Fruit fly (Drosophila melanogaster): ENCODE data around the gene Ziz.

The Ziz gene

DNA sequence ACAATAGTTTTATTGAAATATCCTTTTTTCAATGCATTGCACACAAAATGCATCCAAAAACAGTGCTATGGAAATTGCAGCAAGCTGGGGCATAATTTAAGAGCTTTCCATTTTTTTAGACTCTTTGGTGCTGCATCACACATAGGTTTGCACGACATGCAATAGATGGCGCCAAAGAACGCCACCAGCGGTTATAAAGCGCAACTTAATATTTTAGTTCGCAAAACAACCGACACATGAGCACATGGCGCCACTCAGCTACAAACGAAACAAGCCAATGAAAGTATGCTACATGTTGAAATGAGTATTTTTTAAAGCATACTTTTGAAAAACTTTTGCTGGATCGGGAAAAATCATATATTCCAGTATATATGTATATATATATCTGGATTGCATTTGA lies 38.8 kb upstream of the Ziz start (continued):
- TF ChIP-seq CG31441 (GFP tag; IDR thresholded peaks at IDR 0.05) = peak; percentile 56; the same call in 1 of the 2 replicates
- peak; percentile 32 for TF ChIP-seq crc (GFP tag; optimal IDR thresholded peaks at IDR 0.05)
- peak; percentile 13 for TF ChIP-seq kah (GFP tag; optimal IDR thresholded peaks at IDR 0.05)
- TF ChIP-seq CG9437 (GFP tag; optimal IDR thresholded peaks at IDR 0.05) = peak; percentile 46
- peak; percentile 91 for TF ChIP-seq HLHmδ (GFP tag; optimal IDR thresholded peaks at IDR 0.05)
- peak; percentile 63 for TF ChIP-seq CG18619 (GFP tag; optimal IDR thresholded peaks at IDR 0.05)
- peak; percentile 10 for TF ChIP-seq CG11723 (GFP tag; optimal IDR thresholded peaks at IDR 0.05)
- peak; percentile 91 for TF ChIP-seq vvl (GFP tag; IDR thresholded peaks at IDR 0.05)
- TF ChIP-seq CG6689 (GFP tag; IDR thresholded peaks at IDR 0.05) = peak; percentile 76
- TF ChIP-seq slou (GFP tag; optimal IDR thresholded peaks at IDR 0.05) = no peak
- TF ChIP-seq CG31388 (GFP tag; optimal IDR thresholded peaks at IDR 0.05) = peak; percentile 79
- peak; percentile 72 for TF ChIP-seq CG18764 (GFP tag; optimal IDR thresholded peaks at IDR 0.05)
- peak; percentile 86 for TF ChIP-seq bab2 (GFP tag; optimal IDR thresholded peaks at IDR 0.05)
- TF ChIP-seq CG8359 (GFP tag; optimal IDR thresholded peaks at IDR 0.05; ENCODE audit: borderline replicate concordance) = peak; percentile 23
- peak; percentile 88 for TF ChIP-seq NC2β (GFP tag; optimal IDR thresholded peaks at IDR 0.05)
- peak; percentile 21 for TF ChIP-seq CG18011 (GFP tag; optimal IDR thresholded peaks at IDR 0.05)
- peak; percentile 71; the same call in 2 of the 3 replicates for TF ChIP-seq CG17361 (GFP tag; IDR thresholded peaks at IDR 0.05)
- TF ChIP-seq Dip2 (GFP tag; IDR thresholded peaks at IDR 0.05) = no peak
- peak; percentile 8 for TF ChIP-seq MESR4 (GFP tag; optimal IDR thresholded peaks at IDR 0.05)
- TF ChIP-seq ci (GFP tag; IDR thresholded peaks at IDR 0.05) = peak; percentile 95
- no peak for TF ChIP-seq abd-A (tag; optimal IDR thresholded peaks at IDR 0.05)
- peak; percentile 64 for TF ChIP-seq CG1792 (GFP tag; optimal IDR thresholded peaks at IDR 0.05)
- TF ChIP-seq cad (GFP tag; optimal IDR thresholded peaks at IDR 0.05) = no peak
- TF ChIP-seq wek (GFP tag; optimal IDR thresholded peaks at IDR 0.05) = peak; percentile 74
- TF ChIP-seq CG10267 (tag; optimal IDR thresholded peaks at IDR 0.05) = peak; percentile 78
- TF ChIP-seq Optix (GFP tag; IDR thresholded peaks at IDR 0.05) = peak; percentile 75
- peak; percentile 62 for TF ChIP-seq ssp (GFP tag; IDR thresholded peaks at IDR 0.05)
- TF ChIP-seq CG2712 (tag; optimal IDR thresholded peaks at IDR 0.05) = peak; percentile 76
- peak; percentile 68 for TF ChIP-seq CG12391 (tag; optimal IDR thresholded peaks at IDR 0.05)
- peak; percentile 72 for TF ChIP-seq CG6813 (GFP tag; optimal IDR thresholded peaks at IDR 0.05)
- no peak for TF ChIP-seq hbn (GFP tag; IDR thresholded peaks at IDR 0.05; ENCODE audit: partially characterized antibody)
- peak; percentile 45 for TF ChIP-seq vfl (GFP tag; optimal IDR thresholded peaks at IDR 0.05)
- peak; percentile 66 for TF ChIP-seq CG7786 (GFP tag; optimal IDR thresholded peaks at IDR 0.05)
- peak; percentile 61 for TF ChIP-seq Jarid2 (GFP tag; optimal IDR thresholded peaks at IDR 0.05)
- TF ChIP-seq gcm (GFP tag; optimal IDR thresholded peaks at IDR 0.05) = no peak
- TF ChIP-seq CG12219 (GFP tag; optimal IDR thresholded peaks at IDR 0.05) = peak; percentile 44
- TF ChIP-seq CG4424 (GFP tag; optimal IDR thresholded peaks at IDR 0.05) = peak; percentile 83
- TF ChIP-seq gcm2 (GFP tag; optimal IDR thresholded peaks at IDR 0.05) = peak; percentile 55
- TF ChIP-seq Sin3A (optimal IDR thresholded peaks at IDR 0.05) = no peak
- TF ChIP-seq tin (GFP tag; optimal IDR thresholded peaks at IDR 0.05) = peak; percentile 90
- TF ChIP-seq Doc3 (GFP tag; IDR thresholded peaks at IDR 0.05; ENCODE audit: partially characterized antibody) = no peak
- TF ChIP-seq Camta (GFP tag; optimal IDR thresholded peaks at IDR 0.05) = peak; percentile 73
- no peak for TF ChIP-seq CkIIα-i1 (GFP tag; IDR thresholded peaks at IDR 0.05)
- no peak for TF ChIP-seq corto (GFP tag; optimal IDR thresholded peaks at IDR 0.05)
- TF ChIP-seq tx (GFP tag; optimal IDR thresholded peaks at IDR 0.05) = peak; percentile 46
- TF ChIP-seq CG4404 (GFP tag; IDR thresholded peaks at IDR 0.05) = peak; percentile 41; the same call in 1 of the 2 replicates
- TF ChIP-seq ind (GFP tag; optimal IDR thresholded peaks at IDR 0.05) = peak; percentile 77
- peak; percentile 55 for TF ChIP-seq BtbVII (GFP tag; optimal IDR thresholded peaks at IDR 0.05)
- peak; percentile 89 for TF ChIP-seq CG1603 (tag; optimal IDR thresholded peaks at IDR 0.05)
- TF ChIP-seq Hand (GFP tag; optimal IDR thresholded peaks at IDR 0.05) = no peak
- TF ChIP-seq CG1832 (GFP tag; optimal IDR thresholded peaks at IDR 0.05) = no peak

All from whole organism, embryonic.